Fruit fly (Drosophila melanogaster) whole organism, embryonic: ENCODE results near the gene CG31343.

Experiments used
- Blimp-1 ChIP-seq: fragments of 200-800 bp; sonication (Bioruptor generic); optimal IDR thresholded peaks from 3 replicates; lab custom pipeline; 2018; ENCODE audit warnings: missing biosample characterization, missing genetic modification characterization, mild to moderate bottlenecking, moderate library complexity, missing genetic modification reagents
- C15 ChIP-seq: fragments of 200-800 bp; sonication (Bioruptor generic); IDR thresholded peaks from 3 replicates; pipeline ENCODE4 v1.3.6; 2022; ENCODE audit warnings: missing biosample characterization, missing genetic modification characterization
- CG10959 ChIP-seq: fragments of 200-800 bp; sonication (Bioruptor generic); IDR thresholded peaks from 2 replicates; pipeline ENCODE4 v1.3.6; 2022; ENCODE audit warnings: missing biosample characterization, missing genetic modification characterization
- CG11398 ChIP-seq: fragments of 200-800 bp; sonication (Bioruptor generic); optimal IDR thresholded peaks from 2 replicates; lab custom pipeline; 2016; ENCODE audit warnings: missing biosample characterization, missing genetic modification characterization
- CG11695 ChIP-seq: fragments of 200-800 bp; sonication (Bioruptor generic); IDR thresholded peaks from 3 replicates; pipeline ENCODE4 v1.3.6; 2022; ENCODE audit warnings: missing biosample characterization, missing genetic modification characterization
- CG12769 ChIP-seq: fragments of 200-800 bp; sonication (Bioruptor generic); optimal IDR thresholded peaks from 2 replicates; lab custom pipeline; 2019; ENCODE audit warnings: missing biosample characterization, mild to moderate bottlenecking, missing genetic modification characterization, moderate library complexity
- CG14014 ChIP-seq: fragments of 200-800 bp; sonication (Bioruptor generic); IDR thresholded peaks from 2 replicates; pipeline ENCODE4 v1.3.6; 2022; ENCODE audit warnings: missing biosample characterization, missing genetic modification characterization
- CG14441 ChIP-seq: fragments of 200-800 bp; sonication (Bioruptor generic); IDR thresholded peaks from 2 replicates; pipeline ENCODE4 v1.3.6; 2022; ENCODE audit warnings: missing biosample characterization, missing genetic modification characterization
- CG17802 ChIP-seq: fragments of 200-800 bp; sonication (Bioruptor generic); optimal IDR thresholded peaks from 2 replicates; lab custom pipeline; 2018; ENCODE audit warnings: missing biosample characterization, mild to moderate bottlenecking, missing genetic modification characterization, moderate library complexity
- CG18011 ChIP-seq: fragments of 200-800 bp; sonication (Bioruptor generic); optimal IDR thresholded peaks from 2 replicates; lab custom pipeline; 2017; ENCODE audit warnings: missing biosample characterization, missing genetic modification characterization, mild to moderate bottlenecking, moderate library complexity, missing genotype
- CG2129 ChIP-seq: fragments of 200-800 bp; sonication (Bioruptor generic); IDR thresholded peaks from 2 replicates; pipeline ENCODE4 v1.3.6; 2022; ENCODE audit warnings: missing biosample characterization, missing genetic modification characterization; ENCODE audit not compliant: partially characterized antibody
- CG2875 ChIP-seq: fragments of 200-800 bp; sonication (Bioruptor generic); optimal IDR thresholded peaks from 2 replicates; lab custom pipeline; 2017; ENCODE audit warnings: missing biosample characterization, mild to moderate bottlenecking, missing genetic modification characterization, missing genetic modification reagents
- CG3065 ChIP-seq: fragments of 200-800 bp; sonication (Bioruptor generic); optimal IDR thresholded peaks from 2 replicates; lab custom pipeline; 2016; ENCODE audit warnings: missing biosample characterization, missing genetic modification characterization
- CG4424 ChIP-seq: fragments of 200-800 bp; sonication (Bioruptor generic); optimal IDR thresholded peaks from 3 replicates; lab custom pipeline; 2016; ENCODE audit warnings: missing biosample characterization, missing genetic modification characterization
- CG4854 ChIP-seq: fragments of 200-800 bp; sonication (Bioruptor generic); optimal IDR thresholded peaks from 2 replicates; lab custom pipeline; 2016; ENCODE audit warnings: missing biosample characterization, missing genetic modification characterization, inconsistent platforms
- CG6683 ChIP-seq: fragments of 200-800 bp; sonication (Bioruptor generic); optimal IDR thresholded peaks from 2 replicates; lab custom pipeline; 2017; ENCODE audit warnings: missing biosample characterization, mild to moderate bottlenecking, missing genetic modification characterization, missing genetic modification reagents
- CG8290 ChIP-seq, 3 experiments: fragments of 200-800 bp; sonication (Bioruptor generic); optimal IDR thresholded peaks; 2 replicates each; lab custom pipeline; 2016 to 2019; ENCODE audit warnings: missing biosample characterization in 3 of 3, missing genetic modification characterization in 3 of 3, mild to moderate bottlenecking in 2 of 3, moderate library complexity in 1 of 3
- CG9437 ChIP-seq: fragments of 200-800 bp; sonication (Bioruptor generic); optimal IDR thresholded peaks from 2 replicates; lab custom pipeline; 2018; ENCODE audit warnings: missing biosample characterization, mild to moderate bottlenecking, missing genetic modification characterization
- CG9876 ChIP-seq: fragments of 200-800 bp; sonication (Bioruptor generic); optimal IDR thresholded peaks from 2 replicates; lab custom pipeline; 2016; ENCODE audit warnings: missing biosample characterization, missing genetic modification characterization
- ERR ChIP-seq: fragments of 200-800 bp; sonication (Bioruptor generic); optimal IDR thresholded peaks from 2 replicates; lab custom pipeline; 2016; ENCODE audit warnings: missing biosample characterization, missing genetic modification characterization
- Fer1 ChIP-seq: fragments of 200-800 bp; sonication (Bioruptor generic); optimal IDR thresholded peaks from 2 replicates; lab custom pipeline; 2017; ENCODE audit warnings: missing biosample characterization, mild to moderate bottlenecking, missing genetic modification characterization
- HLHmδ ChIP-seq: fragments of 200-800 bp; sonication (Bioruptor generic); optimal IDR thresholded peaks from 2 replicates; lab custom pipeline; 2018; ENCODE audit warnings: missing biosample characterization, mild to moderate bottlenecking, missing genetic modification characterization, moderate library complexity
- HmgZ ChIP-seq: fragments of 200-800 bp; sonication (Bioruptor generic); optimal IDR thresholded peaks from 2 replicates; lab custom pipeline; 2018; ENCODE audit warnings: missing biosample characterization, mild to moderate bottlenecking, missing genetic modification characterization
- Hr78 ChIP-seq, 2 experiments: fragments of 200-800 bp in 1 of 2; fragments of >200 bp in 1 of 2; sonication (Bioruptor generic) in 1 of 2; optimal IDR thresholded peaks; 2 replicates each; lab custom pipeline; 2017 to 2019; ENCODE audit warnings: missing biosample characterization in 2 of 2, missing genetic modification characterization in 2 of 2, mild to moderate bottlenecking in 1 of 2, moderate library complexity in 1 of 2
- MESR4 ChIP-seq: fragments of 200-800 bp; sonication (Bioruptor generic); optimal IDR thresholded peaks from 2 replicates; lab custom pipeline; 2018; ENCODE audit warnings: missing biosample characterization, mild to moderate bottlenecking, missing genetic modification characterization, moderate library complexity
- Mad ChIP-seq: fragments of 200-800 bp; sonication (Bioruptor generic); optimal IDR thresholded peaks from 2 replicates; lab custom pipeline; 2016; ENCODE audit warnings: missing biosample characterization, missing genetic modification characterization
- NC2α ChIP-seq: fragments of 200-800 bp; sonication (Bioruptor generic); optimal IDR thresholded peaks from 2 replicates; lab custom pipeline; 2016; ENCODE audit warnings: missing biosample characterization, missing genetic modification characterization
- NK7.1 ChIP-seq: fragments of 200-800 bp; sonication (Bioruptor generic); optimal IDR thresholded peaks from 3 replicates; lab custom pipeline; 2016; ENCODE audit warnings: missing biosample characterization, missing genetic modification characterization
- Oaz ChIP-seq: fragments of 200-800 bp; sonication (Bioruptor generic); IDR thresholded peaks from 2 replicates; pipeline ENCODE4 v1.3.6; 2022; ENCODE audit warnings: missing biosample characterization, missing genetic modification characterization
- Scr ChIP-seq: fragments of 200-800 bp; sonication (Bioruptor generic); IDR thresholded peaks from 2 replicates; pipeline ENCODE4 v1.3.6; 2022; ENCODE audit warnings: missing biosample characterization, missing genetic modification characterization; ENCODE audit not compliant: partially characterized antibody
- Sox100B ChIP-seq: fragments of 200-800 bp; sonication (Bioruptor generic); optimal IDR thresholded peaks from 3 replicates; lab custom pipeline; 2018; ENCODE audit warnings: missing biosample characterization, mild to moderate bottlenecking, missing genetic modification characterization
- Xrp1 ChIP-seq: fragments of 200-800 bp; sonication (Bioruptor generic); IDR thresholded peaks from 2 replicates; pipeline ENCODE4 v1.3.6; 2022; ENCODE audit warnings: missing biosample characterization, missing genetic modification characterization
- ab ChIP-seq: fragments of 200-800 bp; sonication (Bioruptor generic); optimal IDR thresholded peaks from 2 replicates; lab custom pipeline; 2016; ENCODE audit warnings: missing biosample characterization, missing genetic modification characterization
- ac ChIP-seq: fragments of 200-800 bp; sonication (Bioruptor generic); optimal IDR thresholded peaks from 3 replicates; lab custom pipeline; 2017; ENCODE audit warnings: missing biosample characterization, mild to moderate bottlenecking, missing genetic modification characterization
- crc ChIP-seq: fragments of 200-800 bp; sonication (Bioruptor generic); optimal IDR thresholded peaks from 2 replicates; lab custom pipeline; 2016; ENCODE audit warnings: missing biosample characterization, missing genetic modification characterization
- crol ChIP-seq: fragments of 200-800 bp; sonication (Bioruptor generic); IDR thresholded peaks from 2 replicates; pipeline ENCODE4 v1.3.6; 2022; ENCODE audit warnings: missing biosample characterization, missing genetic modification characterization
- da ChIP-seq: fragments of 200-800 bp; sonication (Bioruptor generic); optimal IDR thresholded peaks from 2 replicates; lab custom pipeline; 2016; ENCODE audit warnings: missing biosample characterization, missing genetic modification characterization
- eve ChIP-seq, 2 experiments: fragments of >200 bp; optimal IDR thresholded peaks; 2 replicates each; lab custom pipeline; 2017; ENCODE audit warnings: missing biosample characterization in 2 of 2, missing genetic modification characterization in 2 of 2
- fd64A ChIP-seq: fragments of 200-800 bp; sonication (Bioruptor generic); optimal IDR thresholded peaks from 3 replicates; lab custom pipeline; 2018; ENCODE audit warnings: missing biosample characterization, mild to moderate bottlenecking, missing genetic modification characterization
- gcm ChIP-seq: fragments of 200-800 bp; sonication (Bioruptor generic); optimal IDR thresholded peaks from 2 replicates; lab custom pipeline; 2019; ENCODE audit warnings: missing biosample characterization, mild to moderate bottlenecking, missing genetic modification characterization, moderate library complexity
- grn ChIP-seq: fragments of 200-800 bp; sonication (Bioruptor generic); optimal IDR thresholded peaks from 3 replicates; lab custom pipeline; 2017; ENCODE audit warnings: missing biosample characterization, missing genetic modification characterization
- hbn ChIP-seq: fragments of 200-800 bp; sonication (Bioruptor generic); IDR thresholded peaks from 2 replicates; pipeline ENCODE4 v1.3.6; 2022; ENCODE audit warnings: missing biosample characterization, missing genetic modification characterization; ENCODE audit not compliant: partially characterized antibody
- otp ChIP-seq: fragments of 200-800 bp; sonication (Bioruptor generic); IDR thresholded peaks from 3 replicates; pipeline ENCODE4, ENCODE4 v1.3.6; 2022; ENCODE audit warnings: missing biosample characterization, missing genetic modification characterization
- row ChIP-seq: fragments of 200-800 bp; sonication (Bioruptor generic); IDR thresholded peaks from 3 replicates; pipeline ENCODE4 v1.3.6; 2022; ENCODE audit warnings: missing biosample characterization, missing genetic modification characterization
- sim ChIP-seq: fragments of 200-800 bp; sonication (Bioruptor generic); IDR thresholded peaks from 2 replicates; pipeline ENCODE4 v1.3.6; 2022; ENCODE audit warnings: missing biosample characterization, missing genetic modification characterization
- sob ChIP-seq: fragments of 200-800 bp; sonication (Bioruptor generic); IDR thresholded peaks from 2 replicates; pipeline ENCODE4 v1.3.6; 2022; ENCODE audit warnings: missing biosample characterization, missing genetic modification characterization
- stc ChIP-seq: fragments of 200-800 bp; sonication (Bioruptor generic); IDR thresholded peaks from 2 replicates; pipeline ENCODE4 v1.3.6; 2022; ENCODE audit warnings: missing biosample characterization, missing genetic modification characterization
- tap ChIP-seq: fragments of 200-800 bp; optimal IDR thresholded peaks from 3 replicates; lab custom pipeline; 2019; ENCODE audit warnings: missing biosample characterization, mild to moderate bottlenecking, missing genetic modification characterization, moderate library complexity
- toy ChIP-seq: fragments of 200-800 bp; sonication (Bioruptor generic); IDR thresholded peaks from 2 replicates; pipeline ENCODE4 v1.3.6; 2022; ENCODE audit warnings: missing biosample characterization, missing genetic modification characterization
- trem ChIP-seq: fragments of 200-800 bp; optimal IDR thresholded peaks from 3 replicates; lab custom pipeline; 2019; ENCODE audit warnings: missing biosample characterization, mild to moderate bottlenecking, missing genetic modification characterization, moderate library complexity
- vvl ChIP-seq: fragments of 200-800 bp; sonication (Bioruptor generic); IDR thresholded peaks from 2 replicates; pipeline ENCODE4 v1.3.6; 2022; ENCODE audit warnings: missing biosample characterization, missing genetic modification characterization

CG31343 gene

dm6 chr3R:21698895-21699300, 46.2 kb upstream of the CG31343 start (continued):
- TF ChIP-seq CG6683 (GFP tag; lab: Kevin White, UChicago): no peak
- no peak for TF ChIP-seq NK7.1
- TF ChIP-seq CG12769 (tag; lab: Kevin White, UChicago): no peak
- peak; percentile 41; the same call in 1 of the 2 replicates for TF ChIP-seq stc (GFP tag; lab: Robert Waterston, UW)
- TF ChIP-seq CG3065 (GFP tag; lab: Kevin White, UChicago): no peak
- no peak for TF ChIP-seq MESR4 (GFP tag; lab: Kevin White, UChicago)
- no peak for TF ChIP-seq Oaz (GFP tag; lab: Robert Waterston, UW)
- no peak for TF ChIP-seq CG8290 (GFP tag; optimal IDR thresholded peaks at IDR 0.05; lab: Kevin White, UChicago)
- no peak for TF ChIP-seq CG8290 (tag; optimal IDR thresholded peaks at IDR 0.05; lab: Kevin White, UChicago)
- TF ChIP-seq CG11398 (GFP tag; lab: Kevin White, UChicago): no peak
- TF ChIP-seq CG2129 (GFP tag; lab: Robert Waterston, UW): no peak
- no peak for TF ChIP-seq grn (GFP tag; lab: Kevin White, UChicago)
- TF ChIP-seq CG18011 (GFP tag; lab: Kevin White, UChicago): no peak
- no peak for TF ChIP-seq CG14441 (GFP tag; lab: Robert Waterston, UW)
- TF ChIP-seq tap (tag; lab: Kevin White, UChicago): peak; percentile 55
- TF ChIP-seq CG9437: peak; percentile 6
- TF ChIP-seq ab (GFP tag; lab: Kevin White, UChicago): no peak
- no peak for TF ChIP-seq gcm (GFP tag; lab: Kevin White, UChicago)
- peak in 1 of 2 experiments; percentile 50 for TF ChIP-seq eve (GFP tag; optimal IDR thresholded peaks at IDR 0.05; lab: Kevin White, UChicago)
- TF ChIP-seq sim (GFP tag; lab: Robert Waterston, UW): no peak
- TF ChIP-seq Sox100B (GFP tag; lab: Kevin White, UChicago): peak; percentile 57
- no peak for TF ChIP-seq CG9876
- no peak for TF ChIP-seq HmgZ (tag; lab: Kevin White, UChicago)
- no peak for TF ChIP-seq CG2875 (GFP tag; lab: Kevin White, UChicago)
- TF ChIP-seq Fer1 (GFP tag; lab: Kevin White, UChicago): peak; percentile 18
- TF ChIP-seq trem (tag; lab: Kevin White, UChicago): no peak
- no peak for TF ChIP-seq NC2α (GFP tag; lab: Kevin White, UChicago)
- no peak for TF ChIP-seq HLHmδ (GFP tag; lab: Kevin White, UChicago)
- no peak for TF ChIP-seq da (GFP tag; lab: Kevin White, UChicago)
- TF ChIP-seq CG14014 (GFP tag; lab: Robert Waterston, UW): no peak
- peak; percentile 34; the same call in 2 of the 3 replicates for TF ChIP-seq row (GFP tag; lab: Robert Waterston, UW)
- peak; percentile 19 for TF ChIP-seq Blimp-1 (GFP tag; lab: Kevin White, UChicago)
- TF ChIP-seq, all 482 proteins: peak for 76

- TF ChIP-seq CG10959 (GFP tag; lab: Robert Waterston, UW): no peak
- TF ChIP-seq Mad (GFP tag; lab: Kevin White, UChicago): no peak
- TF ChIP-seq CG11695 (GFP tag; lab: Robert Waterston, UW): no peak
- TF ChIP-seq Hr78 (GFP tag; optimal IDR thresholded peaks at IDR 0.05; lab: Kevin White, UChicago): no peak
- no peak for TF ChIP-seq otp
- no peak for TF ChIP-seq ERR
- TF ChIP-seq CG4424 (GFP tag; lab: Kevin White, UChicago): no peak
- TF ChIP-seq crc (GFP tag; lab: Kevin White, UChicago): no peak
- TF ChIP-seq sob (GFP tag; lab: Robert Waterston, UW): no peak
- TF ChIP-seq MESR4 (GFP tag; lab: Kevin White, UChicago): no peak
- no peak for TF ChIP-seq fd64A
- no peak for TF ChIP-seq CG17802 (tag; lab: Kevin White, UChicago)
- TF ChIP-seq Scr (GFP tag; lab: Robert Waterston, UW): no peak
- TF ChIP-seq C15 (GFP tag; lab: Robert Waterston, UW): no peak
- TF ChIP-seq hbn: no peak
- peak; percentile 93 for TF ChIP-seq Blimp-1 (GFP tag; lab: Kevin White, UChicago)
- TF ChIP-seq vvl (GFP tag; lab: Robert Waterston, UW): 0 out of 2 replicates have a peak, but pooled peaks have one; percentile 9
- peak; percentile 17; the same call in 1 of the 2 replicates for TF ChIP-seq crol (GFP tag; lab: Robert Waterston, UW)
- TF ChIP-seq toy (GFP tag; lab: Robert Waterston, UW): no peak
- TF ChIP-seq Xrp1 (GFP tag; lab: Robert Waterston, UW): no peak
- no peak for TF ChIP-seq ac (GFP tag; lab: Kevin White, UChicago)
- TF ChIP-seq CG4854 (GFP tag; lab: Kevin White, UChicago): no peak
Observed at dm6 chr3R:21700458-21700857, 44.6 kb upstream of the CG31343 start.
